Fruit fly (Drosophila melanogaster): ENCODE data around the gene CG4476.

DNA sequence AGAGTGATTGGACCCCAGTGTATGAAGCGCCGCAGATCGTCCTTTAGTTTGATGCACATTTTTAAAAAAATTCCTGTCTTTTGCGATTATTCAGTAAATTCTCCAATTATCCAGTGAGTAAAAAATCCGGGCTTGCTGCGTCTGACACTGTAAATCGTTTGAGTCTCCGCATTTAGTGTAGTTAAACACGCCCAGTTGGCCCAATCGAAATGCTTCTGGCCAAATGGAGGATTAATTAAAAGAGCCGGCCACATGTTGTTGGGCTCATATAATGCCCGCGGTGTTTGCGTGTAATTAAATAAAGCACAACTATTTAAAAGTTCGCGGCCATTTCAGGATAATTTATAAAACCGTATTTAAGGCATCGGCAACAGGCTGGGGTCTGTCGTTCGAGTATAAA lies 24.9 kb downstream of the CG4476 start, which contains the start of gene CG4483:
- TF ChIP-seq brk (GFP tag; optimal IDR thresholded peaks at IDR 0.05) = no peak
- no peak for TF ChIP-seq fru (GFP tag; optimal IDR thresholded peaks at IDR 0.05)
